Fruit fly (Drosophila melanogaster): Measurements from ENCODE around the gene Dhfr.

Dhfr gene

dm6 chr3R:16525555-16525954 is 44.6 kb downstream of the Dhfr start (continued):
- no peak for TF ChIP-seq CG7928 (GFP tag; optimal IDR thresholded peaks at IDR 0.05)
- TF ChIP-seq CG2129 (GFP tag; IDR thresholded peaks at IDR 0.05; ENCODE audit: partially characterized antibody) = no peak
- no peak for TF ChIP-seq CG31365 (tag; optimal IDR thresholded peaks at IDR 0.05)
- TF ChIP-seq CG42726 (GFP tag; IDR thresholded peaks at IDR 0.05; ENCODE audit: partially characterized antibody) = no peak

dm6 chr3R:16526256-16526655 is 45.3 kb downstream of the Dhfr start:
- TF ChIP-seq D (optimal IDR thresholded peaks at IDR 0.05) = peak; percentile 21
- TF ChIP-seq D (GFP tag; optimal IDR thresholded peaks at IDR 0.05) = no peak
- peak in 1 of 2 experiments; percentile 50 for TF ChIP-seq tll (GFP tag; optimal IDR thresholded peaks at IDR 0.05)
- no peak for TF ChIP-seq Dp (GFP tag; optimal IDR thresholded peaks at IDR 0.05)
- peak; percentile 39 for TF ChIP-seq Elba2 (GFP tag; optimal IDR thresholded peaks at IDR 0.05)
- TF ChIP-seq kni (GFP tag; optimal IDR thresholded peaks at IDR 0.05) = no peak
- TF ChIP-seq CG6791 (GFP tag; IDR thresholded peaks at IDR 0.05; ENCODE audit: partially characterized antibody) = 0 out of 3 replicates have a peak, but pooled peaks have one; percentile 12
- TF ChIP-seq zen (tag; optimal IDR thresholded peaks at IDR 0.05) = peak; percentile 96
- peak; percentile 24 for TF ChIP-seq Med (GFP tag)

dm6 chr3R:16526697-16527370 is 45.9 kb downstream of the Dhfr start:
- TF ChIP-seq phol (tag; optimal IDR thresholded peaks at IDR 0.05) (peak; percentile 5), twi (tag; optimal IDR thresholded peaks at IDR 0.05) (no peak), sug (tag; optimal IDR thresholded peaks at IDR 0.05) (no peak), CG14710 (tag; optimal IDR thresholded peaks at IDR 0.05) (peak; percentile 26), sqz (GFP tag; optimal IDR thresholded peaks at IDR 0.05) (peak; percentile 32), CG18619 (GFP tag; optimal IDR thresholded peaks at IDR 0.05) (no peak), cad (GFP tag; optimal IDR thresholded peaks at IDR 0.05) (no peak), gcm (GFP tag; optimal IDR thresholded peaks at IDR 0.05) (no peak), lab (GFP tag; optimal IDR thresholded peaks at IDR 0.05) (no peak), schlank (tag; optimal IDR thresholded peaks at IDR 0.05) (no peak), pzg (GFP tag; optimal IDR thresholded peaks at IDR 0.05) (no peak), zf30C (GFP tag; optimal IDR thresholded peaks at IDR 0.05) (peak; percentile 44), chn (GFP tag; optimal IDR thresholded peaks at IDR 0.05) (no peak), CG9727 (GFP tag; optimal IDR thresholded peaks at IDR 0.05) (peak; percentile 41), CG17829 (tag; optimal IDR thresholded peaks at IDR 0.05) (no peak), bsh (GFP tag; optimal IDR thresholded peaks at IDR 0.05) (peak in 1 of 2 experiments; percentile 66), B-H2 (GFP tag; optimal IDR thresholded peaks at IDR 0.05) (no peak), kay (GFP tag; optimal IDR thresholded peaks at IDR 0.05) (no peak), Scr (GFP tag; IDR thresholded peaks at IDR 0.05; ENCODE audit: partially characterized antibody) (no peak), CG17385 (GFP tag; optimal IDR thresholded peaks at IDR 0.05) (peak; percentile 3), hth (optimal IDR thresholded peaks at IDR 0.05) (no peak), CkIIα-i1 (GFP tag; IDR thresholded peaks at IDR 0.05) (no peak), Med (GFP tag) (peak; percentile 18), CG3726 (GFP tag; IDR thresholded peaks at IDR 0.05) (no peak), nom (GFP tag; optimal IDR thresholded peaks at IDR 0.05) (peak; percentile 56), Max (GFP tag; optimal IDR thresholded peaks at IDR 0.05) (no peak), HLH3B (GFP tag; IDR thresholded peaks at IDR 0.05) (no peak), ken (GFP tag; IDR thresholded peaks at IDR 0.05) (0 out of 3 replicates have a peak, but pooled peaks have one; percentile 22), CG1832 (GFP tag; optimal IDR thresholded peaks at IDR 0.05) (no peak), CG6765 (GFP tag; optimal IDR thresholded peaks at IDR 0.05) (no peak), Spps (tag; optimal IDR thresholded peaks at IDR 0.05) (no peak), wdn (GFP tag; IDR thresholded peaks at IDR 0.05) (no peak), br (optimal IDR thresholded peaks at IDR 0.05) (no peak), al (GFP tag; IDR thresholded peaks at IDR 0.05) (no peak), CG42726 (GFP tag; IDR thresholded peaks at IDR 0.05; ENCODE audit: partially characterized antibody) (no peak)
